Worm (Caenorhabditis elegans): ENCODE data around the gene F29B9.11.
A peak's percentile ranks its signal among the peaks of the same experiment; 100 is the strongest.

The F29B9.11 gene

ce11 chrIV:4688221-4688620 is 28.2 kb upstream of the F29B9.11 start, which contains the start of gene bus-4:
bus-4 (plus strand) TSS chrIV:4688269.
- TF ChIP-seq ZK337.2 (GFP tag; IDR thresholded peaks at IDR 0.05): no peak
- TF ChIP-seq lsy-2 (tag; optimal IDR thresholded peaks at IDR 0.05): no peak
- TF ChIP-seq F26F4.8 (GFP tag; conservative IDR thresholded peaks at IDR 0.05): no peak
- no peak for TF ChIP-seq aha-1 (tag)
- no peak for TF ChIP-seq snpc-1.2 (GFP tag; IDR thresholded peaks at IDR 0.05)
- TF ChIP-seq ceh-32 (tag; optimal IDR thresholded peaks at IDR 0.05; ENCODE audit: poor library complexity): no peak
- no peak for TF ChIP-seq ama-1 (optimal IDR thresholded peaks at IDR 0.05)
- TF ChIP-seq mdl-1 (tag; optimal IDR thresholded peaks at IDR 0.05): no peak
- TF ChIP-seq mes-2 (tag; optimal IDR thresholded peaks at IDR 0.05; ENCODE audit: poor library complexity, severe bottlenecking): no peak
- no peak for TF ChIP-seq dmd-6 (GFP tag; IDR thresholded peaks at IDR 0.05)
- TF ChIP-seq aly-2 (tag; optimal IDR thresholded peaks at IDR 0.05): no peak
- no peak for TF ChIP-seq nhr-11 (tag; optimal IDR thresholded peaks at IDR 0.05)
- TF ChIP-seq mep-1 (tag; optimal IDR thresholded peaks at IDR 0.05): no peak
- TF ChIP-seq T26A8.4 (GFP tag; IDR thresholded peaks at IDR 0.05): no peak
- TF ChIP-seq ceh-82 (tag; optimal IDR thresholded peaks at IDR 0.05): no peak
- TF ChIP-seq zip-11 (GFP tag; IDR thresholded peaks at IDR 0.05): no peak
- TF ChIP-seq lin-39 (tag; optimal IDR thresholded peaks at IDR 0.05): no peak
- TF ChIP-seq nhr-48 (tag; optimal IDR thresholded peaks at IDR 0.05): no peak
- no peak for TF ChIP-seq attf-4 (tag; optimal IDR thresholded peaks at IDR 0.05)

- TF ChIP-seq set-16 (GFP tag; IDR thresholded peaks at IDR 0.05) (peak; percentile 56; the same call in 1 of the 2 replicates), ceh-62 (tag; optimal IDR thresholded peaks at IDR 0.05) (no peak), aha-1 (tag) (peak; percentile 69)
These were observed 26.9 kb upstream of the F29B9.11 start for ce11 chrIV:4686898-4687297.

- TF ChIP-seq ztf-7 (tag; optimal IDR thresholded peaks at IDR 0.05) (no peak), unc-62 (GFP tag; optimal IDR thresholded peaks at IDR 0.05 in 1 of 2) (peak in 1 of 2 experiments; percentile 65), unc-62 (tag; optimal IDR thresholded peaks at IDR 0.05) (no peak)
These were observed 26.4 kb upstream of the F29B9.11 start for ce11 chrIV:4686291-4686830.

- no peak for TF ChIP-seq attf-4 (tag; optimal IDR thresholded peaks at IDR 0.05)
- no peak for TF ChIP-seq Y105C5A.15 (GFP tag; IDR thresholded peaks at IDR 0.05)
These were observed 23.1 kb upstream of the F29B9.11 start for ce11 chrIV:4683149-4683548.

- TF ChIP-seq T26A8.4 (GFP tag; IDR thresholded peaks at IDR 0.05) (no peak), zag-1 (tag; optimal IDR thresholded peaks at IDR 0.05) (no peak), ceh-62 (tag; optimal IDR thresholded peaks at IDR 0.05) (no peak), F10B5.3 (tag; optimal IDR thresholded peaks at IDR 0.05) (no peak), spr-3 (GFP tag; optimal IDR thresholded peaks at IDR 0.05) (no peak), nhr-10 (tag; optimal IDR thresholded peaks at IDR 0.05) (no peak), mxl-2 (GFP tag; conservative IDR thresholded peaks at IDR 0.05) (no peak), hlh-11 (tag; optimal IDR thresholded peaks at IDR 0.05) (no peak), nhr-11 (tag; optimal IDR thresholded peaks at IDR 0.05) (no peak), daf-16 (GFP tag; optimal IDR thresholded peaks at IDR 0.05) (no peak), daf-16 (tag; optimal IDR thresholded peaks at IDR 0.05) (no peak), jun-1 (tag; optimal IDR thresholded peaks at IDR 0.05) (no peak), mep-1 (tag; optimal IDR thresholded peaks at IDR 0.05) (no peak), saeg-2 (GFP tag; IDR thresholded peaks at IDR 0.05) (no peak), snpc-4 (tag; optimal IDR thresholded peaks at IDR 0.05) (no peak), lin-15B (tag; optimal IDR thresholded peaks at IDR 0.05) (no peak)
These were observed 18.7 kb upstream of the F29B9.11 start, which contains the start of gene kin-36 for ce11 chrIV:4678718-4679117. kin-36 (plus strand) TSS chrIV:4679018.

All from whole organism, L4 larva.